Fruit fly (Drosophila melanogaster) whole organism, prepupa: ENCODE data around the gene Gyc89Da.

ENCODE experiments used
- Blimp-1 ChIP-seq: fragments of 200-800 bp; sonication (Bioruptor generic); optimal IDR thresholded peaks from 3 replicates; lab custom pipeline; 2017; ENCODE audit warnings: missing biosample characterization, missing genetic modification characterization, mild to moderate bottlenecking, moderate library complexity, missing genetic modification reagents
- CG10631 ChIP-seq: fragments of 200-800 bp; sonication (Bioruptor generic); optimal IDR thresholded peaks from 2 replicates; lab custom pipeline; 2016; ENCODE audit warnings: missing biosample characterization, missing genetic modification characterization
- CG10669 ChIP-seq: fragments of 200-800 bp; sonication (Bioruptor generic); optimal IDR thresholded peaks from 3 replicates; lab custom pipeline; 2018; ENCODE audit warnings: missing biosample characterization, mild to moderate bottlenecking, missing genetic modification characterization, moderate library complexity
- CG11294 ChIP-seq: fragments of 200-800 bp; sonication (Bioruptor generic); IDR thresholded peaks from 2 replicates; pipeline ENCODE4 v1.3.6; 2022; ENCODE audit warnings: missing biosample characterization, missing genetic modification characterization
- CG11762 ChIP-seq: fragments of 200-800 bp; sonication (Bioruptor generic); optimal IDR thresholded peaks from 3 replicates; lab custom pipeline; 2016; ENCODE audit warnings: missing biosample characterization, missing genetic modification characterization; ENCODE audit not compliant: insufficient read depth
- CG11902 ChIP-seq: fragments of 200-800 bp; sonication (Bioruptor generic); optimal IDR thresholded peaks from 3 replicates; lab custom pipeline; 2016; ENCODE audit warnings: missing biosample characterization, missing genetic modification characterization
- CG1621 ChIP-seq: fragments of 200-800 bp; sonication (Bioruptor generic); optimal IDR thresholded peaks from 3 replicates; lab custom pipeline; 2018; ENCODE audit warnings: missing biosample characterization, mild to moderate bottlenecking, missing genetic modification characterization
- CG16779 ChIP-seq: fragments of 200-800 bp; sonication (Bioruptor generic); optimal IDR thresholded peaks from 3 replicates; lab custom pipeline; 2017; ENCODE audit warnings: missing biosample characterization, mild to moderate bottlenecking, missing genetic modification characterization
- CG31627 ChIP-seq: fragments of 200-800 bp; sonication (Bioruptor generic); optimal IDR thresholded peaks from 3 replicates; lab custom pipeline; 2016; ENCODE audit warnings: missing biosample characterization, missing genetic modification characterization
- CG32006 ChIP-seq: fragments of 200-800 bp; sonication (Bioruptor generic); optimal IDR thresholded peaks from 3 replicates; lab custom pipeline; 2017; ENCODE audit warnings: missing biosample characterization, mild to moderate bottlenecking, missing genetic modification characterization
- CG34406 ChIP-seq: fragments of 200-800 bp; sonication (Bioruptor generic); optimal IDR thresholded peaks from 3 replicates; lab custom pipeline; 2016; ENCODE audit warnings: missing biosample characterization, missing genetic modification characterization
- CG4318 ChIP-seq: fragments of 200-800 bp; sonication (Bioruptor generic); optimal IDR thresholded peaks from 3 replicates; lab custom pipeline; 2017; ENCODE audit warnings: missing biosample characterization, mild to moderate bottlenecking, missing genetic modification characterization
- CG6792 ChIP-seq: fragments of 200-800 bp; sonication (Bioruptor generic); optimal IDR thresholded peaks from 3 replicates; lab custom pipeline; 2016; ENCODE audit warnings: missing biosample characterization, missing genetic modification characterization
- CG6854 ChIP-seq: fragments of 200-800 bp; sonication (Bioruptor generic); optimal IDR thresholded peaks from 2 replicates; lab custom pipeline; 2017; ENCODE audit warnings: missing biosample characterization, mild to moderate bottlenecking, missing genetic modification characterization
- CG8119 ChIP-seq: fragments of 200-800 bp; sonication (Bioruptor generic); IDR thresholded peaks from 3 replicates; pipeline ENCODE4 v1.3.6; 2022; ENCODE audit warnings: missing biosample characterization, missing genetic modification characterization
- CG8319 ChIP-seq: fragments of 200-800 bp; sonication (Bioruptor generic); optimal IDR thresholded peaks from 3 replicates; lab custom pipeline; 2016; ENCODE audit warnings: missing biosample characterization, missing genetic modification characterization
- CG8632 ChIP-seq: fragments of 200-800 bp; sonication (Bioruptor generic); optimal IDR thresholded peaks from 3 replicates; lab custom pipeline; 2016; ENCODE audit warnings: missing biosample characterization, missing genetic modification characterization
- CG9139 ChIP-seq: fragments of 200-800 bp; sonication (Bioruptor generic); optimal IDR thresholded peaks from 3 replicates; lab custom pipeline; 2017; ENCODE audit warnings: missing biosample characterization, mild to moderate bottlenecking, missing genetic modification characterization
- Eip75B ChIP-seq: fragments of 200-800 bp; sonication (Bioruptor generic); optimal IDR thresholded peaks from 3 replicates; lab custom pipeline; 2016; ENCODE audit warnings: missing biosample characterization, missing genetic modification characterization
- Eip93F ChIP-seq: fragments of 200-800 bp; sonication (Bioruptor generic); optimal IDR thresholded peaks from 2 replicates; lab custom pipeline; 2016; ENCODE audit warnings: missing biosample characterization, mild to moderate bottlenecking, missing genetic modification characterization
- Ets21C ChIP-seq: fragments of 200-800 bp; sonication (Bioruptor generic); optimal IDR thresholded peaks from 3 replicates; lab custom pipeline; 2016; ENCODE audit warnings: missing biosample characterization, missing genetic modification characterization
- Ets96B ChIP-seq: fragments of 200-800 bp; optimal IDR thresholded peaks from 2 replicates; lab custom pipeline; 2019; ENCODE audit warnings: missing biosample characterization, mild to moderate bottlenecking, missing genetic modification characterization, moderate library complexity
- Hr38 ChIP-seq: sonication (Bioruptor generic); optimal IDR thresholded peaks from 2 replicates; lab custom pipeline; 2016; ENCODE audit warnings: missing biosample characterization, missing genetic modification characterization
- Hr39 ChIP-seq: fragments of 200-800 bp; sonication (Bioruptor generic); optimal IDR thresholded peaks from 2 replicates; lab custom pipeline; 2016; ENCODE audit warnings: missing biosample characterization, missing genetic modification characterization
- Hr4 ChIP-seq: fragments of 200-800 bp; sonication (Bioruptor generic); optimal IDR thresholded peaks from 3 replicates; lab custom pipeline; 2016; ENCODE audit warnings: missing biosample characterization, missing genetic modification characterization
- Lpt ChIP-seq: fragments of 200-800 bp; sonication (Bioruptor generic); optimal IDR thresholded peaks from 3 replicates; lab custom pipeline; 2016; ENCODE audit warnings: missing biosample characterization, missing genetic modification characterization
- Smox ChIP-seq: fragments of 200-800 bp; sonication (Bioruptor generic); optimal IDR thresholded peaks from 3 replicates; lab custom pipeline; 2016; ENCODE audit warnings: missing biosample characterization, missing genetic modification characterization
- Sox102F ChIP-seq: fragments of 200-800 bp; sonication (Bioruptor generic); optimal IDR thresholded peaks from 2 replicates; lab custom pipeline; 2016; ENCODE audit warnings: missing biosample characterization, mild to moderate bottlenecking, missing genetic modification characterization
- Sox14 ChIP-seq: fragments of 200-800 bp; sonication (Bioruptor generic); optimal IDR thresholded peaks from 3 replicates; lab custom pipeline; 2016; ENCODE audit warnings: missing biosample characterization, missing genetic modification characterization
- Sox15 ChIP-seq: fragments of 200-800 bp; sonication (Bioruptor generic); optimal IDR thresholded peaks from 3 replicates; lab custom pipeline; 2016; ENCODE audit warnings: missing biosample characterization, missing genetic modification characterization
- achi ChIP-seq: fragments of 200-800 bp; sonication (Bioruptor generic); optimal IDR thresholded peaks from 3 replicates; lab custom pipeline; 2016; ENCODE audit warnings: missing biosample characterization, missing genetic modification characterization
- cyc ChIP-seq: fragments of 200-800 bp; sonication (Bioruptor generic); optimal IDR thresholded peaks from 3 replicates; lab custom pipeline; 2016; ENCODE audit warnings: missing biosample characterization, missing genetic modification characterization
- dac ChIP-seq: fragments of 200-800 bp; sonication (Bioruptor generic); optimal IDR thresholded peaks from 2 replicates; lab custom pipeline; 2017; ENCODE audit warnings: missing biosample characterization, mild to moderate bottlenecking, missing genetic modification characterization
- eg ChIP-seq: fragments of 200-800 bp; sonication (Bioruptor generic); IDR thresholded peaks from 3 replicates; pipeline ENCODE4 v1.3.6; 2022; ENCODE audit warnings: missing biosample characterization, missing genetic modification characterization
- esn ChIP-seq: fragments of 200-800 bp; sonication (Bioruptor generic); optimal IDR thresholded peaks from 2 replicates; lab custom pipeline; 2016; ENCODE audit warnings: missing biosample characterization, mild to moderate bottlenecking, missing genetic modification characterization, moderate library complexity
- fd59A ChIP-seq: fragments of 200-800 bp; sonication (Bioruptor generic); optimal IDR thresholded peaks from 2 replicates; lab custom pipeline; 2017; ENCODE audit warnings: missing biosample characterization, mild to moderate bottlenecking, missing genetic modification characterization, missing genetic modification reagents
- fd85E ChIP-seq: fragments of 200-800 bp; sonication (Bioruptor generic); optimal IDR thresholded peaks from 3 replicates; lab custom pipeline; 2016; ENCODE audit warnings: missing biosample characterization, missing genetic modification characterization
- fkh ChIP-seq: fragments of 200-800 bp; sonication (Bioruptor generic); optimal IDR thresholded peaks from 3 replicates; lab custom pipeline; 2017; ENCODE audit warnings: missing biosample characterization, mild to moderate bottlenecking, missing genetic modification characterization, moderate library complexity
- lz ChIP-seq: fragments of 200-800 bp; sonication (Bioruptor generic); optimal IDR thresholded peaks from 3 replicates; lab custom pipeline; 2016; ENCODE audit warnings: missing biosample characterization, missing genetic modification characterization
- pdm3 ChIP-seq: fragments of 200-800 bp; sonication (Bioruptor generic); optimal IDR thresholded peaks from 3 replicates; lab custom pipeline; 2016; ENCODE audit warnings: missing biosample characterization, missing genetic modification characterization
- salr ChIP-seq, 2 experiments: fragments of 200-800 bp; sonication (Bioruptor generic); optimal IDR thresholded peaks; 3 replicates each; lab custom pipeline; 2016 to 2018; ENCODE audit warnings: missing biosample characterization in 2 of 2, missing genetic modification characterization in 2 of 2, mild to moderate bottlenecking in 1 of 2
- ss ChIP-seq, 2 experiments: fragments of 200-800 bp; sonication (Bioruptor generic); optimal IDR thresholded peaks; 2 replicates in 1 of 2; 3 replicates in 1 of 2; lab custom pipeline; 2017 to 2018; ENCODE audit warnings: mild to moderate bottlenecking in 2 of 2, missing biosample characterization in 2 of 2, missing genetic modification characterization in 2 of 2, moderate library complexity in 1 of 2
- svp ChIP-seq: fragments of 200-800 bp; sonication (Bioruptor generic); peaks from one replicate; lab custom pipeline; 2016; ENCODE audit warnings: missing biosample characterization, missing genetic modification characterization
- vri ChIP-seq: fragments of 200-800 bp; sonication (Bioruptor generic); optimal IDR thresholded peaks from 3 replicates; lab custom pipeline; 2016; ENCODE audit warnings: missing biosample characterization, mild to moderate bottlenecking, missing genetic modification characterization

Gyc89Da gene

dm6 chr3R:16497379-16497778 lies 25.0 kb downstream of the Gyc89Da start (continued):
- TF ChIP-seq CG34406 (GFP tag; lab: Kevin White, UChicago) = peak; percentile 73
- peak; percentile 19 for TF ChIP-seq Ets21C (GFP tag; lab: Kevin White, UChicago)
- peak; percentile 47 for TF ChIP-seq CG11762
- TF ChIP-seq lz = peak; percentile 77
- no peak for TF ChIP-seq Hr38
- TF ChIP-seq Hr4 = peak; percentile 62
- peak in 1 of 2 experiments; percentile 41 for TF ChIP-seq salr (GFP tag; optimal IDR thresholded peaks at IDR 0.05; lab: Kevin White, UChicago)
- peak; percentile 77 for TF ChIP-seq CG31627
- TF ChIP-seq svp (GFP tag; lab: Kevin White, UChicago) = peak; percentile 79
- no peak for TF ChIP-seq Eip93F (GFP tag; lab: Kevin White, UChicago)
- peak; percentile 66 for TF ChIP-seq CG11294 (GFP tag; lab: Robert Waterston, UW)
- TF ChIP-seq fkh (GFP tag; lab: Kevin White, UChicago) = no peak
- peak; percentile 72 for TF ChIP-seq CG10669 (GFP tag; lab: Kevin White, UChicago)
- TF ChIP-seq, all 60 proteins: peak for 53

- TF ChIP-seq Eip93F (GFP tag; lab: Kevin White, UChicago) = no peak
- no peak for TF ChIP-seq fd85E
- TF ChIP-seq Sox14 (GFP tag; lab: Kevin White, UChicago) = no peak
- TF ChIP-seq lz = no peak
- TF ChIP-seq CG9139 (GFP tag; lab: Kevin White, UChicago) = no peak
- no peak for TF ChIP-seq CG10631
- no peak for TF ChIP-seq Sox102F (GFP tag; lab: Kevin White, UChicago)
- no peak for TF ChIP-seq cyc (GFP tag; lab: Kevin White, UChicago)
- TF ChIP-seq CG4318 (GFP tag; lab: Kevin White, UChicago) = no peak
- no peak for TF ChIP-seq Ets96B
- no peak for TF ChIP-seq dac (GFP tag; lab: Kevin White, UChicago)
- no peak for TF ChIP-seq vri (GFP tag; lab: Kevin White, UChicago)
- no peak for TF ChIP-seq ss (GFP tag; optimal IDR thresholded peaks at IDR 0.05; lab: Kevin White, UChicago)
- no peak for TF ChIP-seq CG6792 (GFP tag; lab: Kevin White, UChicago)
- TF ChIP-seq Hr39 (GFP tag; lab: Kevin White, UChicago) = no peak
- no peak for TF ChIP-seq Eip75B (GFP tag; lab: Kevin White, UChicago)
- TF ChIP-seq CG8632 (GFP tag; lab: Kevin White, UChicago) = no peak
Measured at dm6 chr3R:16498859-16499258, 26.5 kb downstream of the Gyc89Da start, which contains the start of gene Gr89a. Gene Gr89a, minus strand, starts transcription at chr3R:16498959.

- peak; percentile 81 for TF ChIP-seq svp (GFP tag; lab: Kevin White, UChicago)
- TF ChIP-seq Hr38 = no peak
- TF ChIP-seq CG10669 (GFP tag; lab: Kevin White, UChicago) = no peak
- no peak for TF ChIP-seq CG8319
- TF ChIP-seq Sox14 (GFP tag; lab: Kevin White, UChicago) = peak; percentile 50
- TF ChIP-seq CG1621 (tag; lab: Kevin White, UChicago) = no peak
- peak; percentile 48 for TF ChIP-seq lz
- no peak for TF ChIP-seq CG11902
- TF ChIP-seq CG16779 (tag; lab: Kevin White, UChicago) = no peak
- TF ChIP-seq fd59A (GFP tag; lab: Kevin White, UChicago) = no peak
- peak in 1 of 2 experiments; percentile 15 for TF ChIP-seq salr (GFP tag; optimal IDR thresholded peaks at IDR 0.05; lab: Kevin White, UChicago)
- TF ChIP-seq Blimp-1 = peak; percentile 3
- no peak for TF ChIP-seq Lpt (GFP tag; lab: Kevin White, UChicago)
- TF ChIP-seq eg (GFP tag; lab: Robert Waterston, UW) = no peak
- peak; percentile 37 for TF ChIP-seq CG32006 (GFP tag; lab: Kevin White, UChicago)
- no peak for TF ChIP-seq dac (GFP tag; lab: Kevin White, UChicago)
- TF ChIP-seq Ets96B = no peak
- no peak for TF ChIP-seq Sox15 (GFP tag; lab: Kevin White, UChicago)
- TF ChIP-seq CG8632 (GFP tag; lab: Kevin White, UChicago) = no peak
- TF ChIP-seq Hr4 = peak; percentile 61
- TF ChIP-seq pdm3 (GFP tag; lab: Kevin White, UChicago) = peak; percentile 51
- TF ChIP-seq esn = peak; percentile 73
- TF ChIP-seq CG8119 (GFP tag; lab: Robert Waterston, UW) = peak; percentile 58; the same call in 2 of the 3 replicates
- no peak for TF ChIP-seq fd85E
- TF ChIP-seq achi (GFP tag; lab: Kevin White, UChicago) = peak; percentile 46
- peak; percentile 61 for TF ChIP-seq Sox102F (GFP tag; lab: Kevin White, UChicago)
- no peak for TF ChIP-seq Eip93F (GFP tag; lab: Kevin White, UChicago)
- peak; percentile 53 for TF ChIP-seq Smox
- TF ChIP-seq fkh (GFP tag; lab: Kevin White, UChicago) = no peak
- peak; percentile 26 for TF ChIP-seq CG10631
- peak; percentile 5 for TF ChIP-seq CG6854 (GFP tag; lab: Kevin White, UChicago)
Measured at dm6 chr3R:16500919-16501851, 28.8 kb downstream of the Gyc89Da start, which contains the start of gene Decay. Gene Decay, minus strand, starts transcription at chr3R:16501050.
